Worm (Caenorhabditis elegans): ENCODE results near the gene fbxa-77.

DNA sequence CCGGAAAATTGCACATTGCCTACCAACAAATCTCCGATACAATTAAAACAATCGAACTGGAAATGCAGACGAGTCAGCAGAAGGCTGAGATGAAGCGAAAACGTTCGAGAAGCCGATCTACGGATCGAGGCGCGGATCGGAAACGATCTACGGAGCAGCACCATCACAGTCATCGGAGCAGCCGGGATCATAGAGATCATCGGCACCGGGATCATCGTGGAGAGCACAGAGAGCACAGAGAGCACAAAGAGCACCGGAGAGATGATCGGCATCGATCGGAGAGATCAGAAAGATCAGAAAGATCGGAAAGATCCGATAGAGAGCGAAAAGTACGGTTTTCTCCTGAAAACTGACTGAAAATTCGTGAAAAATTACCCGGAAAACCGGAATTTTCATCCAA lies 43.9 kb upstream of the fbxa-77 start:
- TF ChIP-seq nhr-11 (tag; optimal IDR thresholded peaks at IDR 0.05) (no peak), nhr-10 (tag; optimal IDR thresholded peaks at IDR 0.05) (no peak)

Data from whole organism, L4 larva.